Worm (Caenorhabditis elegans) whole organism, midembryonic: Measurements from ENCODE around the gene C25G4.7.

Experiments used
- T22C8.4 ChIP-seq: fragments of 200-800 bp; sonication (Bioruptor generic); IDR thresholded peaks from 2 replicates; pipeline ENCODE4 v1.3.6; 2022; ENCODE audit warnings: missing genetic modification characterization, missing compliant biosample characterization
- cog-1 ChIP-seq: sonication (generic microtip); optimal IDR thresholded peaks from 2 replicates; lab custom pipeline; 2016; ENCODE audit warnings: missing genetic modification characterization, missing compliant biosample characterization
- klf-2 ChIP-seq: fragments of 200-800 bp; sonication (Bioruptor generic); conservative IDR thresholded peaks from 2 replicates; pipeline ENCODE4 v1.3.6; 2022; ENCODE audit warnings: missing genetic modification reagents, missing genetic modification characterization, missing compliant biosample characterization
- tab-1 ChIP-seq: fragments of 200-800 bp; sonication (Bioruptor generic); IDR thresholded peaks from 2 replicates; pipeline ENCODE4 v1.3.6; 2022; ENCODE audit warnings: missing genetic modification characterization, missing compliant biosample characterization
- ztf-23 ChIP-seq: fragments of 200-800 bp; sonication (Bioruptor generic); IDR thresholded peaks from 2 replicates; pipeline ENCODE4 v1.3.6; 2022; ENCODE audit warnings: missing genetic modification reagents, missing genetic modification characterization, missing compliant biosample characterization

- TF ChIP-seq ztf-23: no peak
- TF ChIP-seq cog-1: no peak
- no peak for TF ChIP-seq klf-2
- no peak for TF ChIP-seq T22C8.4 (GFP tag; lab: Robert Waterston, UW)
- TF ChIP-seq tab-1: no peak
These were observed 15.0 kb upstream of the C25G4.7 start, which contains the start of gene C25G4.17 for ce11 chrIV:12441715-12442114.
